Fruit fly (Drosophila melanogaster): Measurements from ENCODE around the gene Lint-O.

Lint-O gene

dm6 chrX:2703693-2704092 lies 5.2 kb downstream of the Lint-O start, which contains the start of gene Ugalt (continued):
- TF ChIP-seq CG32532 (GFP tag; IDR thresholded peaks at IDR 0.05) (peak; percentile 100), z (GFP tag; IDR thresholded peaks at IDR 0.05) (peak; percentile 93), CG2116 (GFP tag; optimal IDR thresholded peaks at IDR 0.05) (peak; percentile 95), row (GFP tag; IDR thresholded peaks at IDR 0.05) (peak; percentile 100), CG15601 (tag; optimal IDR thresholded peaks at IDR 0.05) (peak; percentile 99), Hand (GFP tag; optimal IDR thresholded peaks at IDR 0.05) (peak; percentile 100), ac (GFP tag; optimal IDR thresholded peaks at IDR 0.05) (peak; percentile 99), CG11456 (GFP tag; IDR thresholded peaks at IDR 0.05) (peak; percentile 100), CG17186 (GFP tag; optimal IDR thresholded peaks at IDR 0.05) (peak; percentile 98), Asciz (GFP tag; optimal IDR thresholded peaks at IDR 0.05) (peak; percentile 100), CG3847 (GFP tag; IDR thresholded peaks at IDR 0.05) (peak; percentile 100), Gug (GFP tag; IDR thresholded peaks at IDR 0.05) (peak; percentile 100), CG9215 (GFP tag; IDR thresholded peaks at IDR 0.05) (peak; percentile 100), CG9727 (GFP tag; optimal IDR thresholded peaks at IDR 0.05) (peak; percentile 100), CG7963 (GFP tag; IDR thresholded peaks at IDR 0.05; ENCODE audit: partially characterized antibody) (no peak), Usf (GFP tag; optimal IDR thresholded peaks at IDR 0.05) (peak; percentile 100), prd (optimal IDR thresholded peaks at IDR 0.05) (no peak), prd (GFP tag; IDR thresholded peaks at IDR 0.05) (peak; percentile 100), al (GFP tag; IDR thresholded peaks at IDR 0.05) (peak; percentile 100), twi (tag; optimal IDR thresholded peaks at IDR 0.05) (peak; percentile 100), CG8388 (GFP tag; optimal IDR thresholded peaks at IDR 0.05) (peak; percentile 100), Stat92E (GFP tag; optimal IDR thresholded peaks at IDR 0.05) (peak in 1 of 3 experiments; percentile 99), CG4820 (GFP tag; optimal IDR thresholded peaks at IDR 0.05) (peak; percentile 100), tio (GFP tag; optimal IDR thresholded peaks at IDR 0.05) (peak; percentile 100), CG6689 (GFP tag; IDR thresholded peaks at IDR 0.05) (peak; percentile 100), tap (tag; optimal IDR thresholded peaks at IDR 0.05) (peak; percentile 100), Ssrp (tag; optimal IDR thresholded peaks at IDR 0.05) (peak; percentile 100), luna (GFP tag; optimal IDR thresholded peaks at IDR 0.05) (peak; percentile 100), CG9609 (GFP tag; optimal IDR thresholded peaks at IDR 0.05) (peak; percentile 100), CG3163 (GFP tag; optimal IDR thresholded peaks at IDR 0.05) (peak; percentile 99), stc (GFP tag; IDR thresholded peaks at IDR 0.05) (peak; percentile 100), trh (GFP tag; optimal IDR thresholded peaks at IDR 0.05) (peak; percentile 100), corto (GFP tag; optimal IDR thresholded peaks at IDR 0.05) (peak; percentile 100), Abd-B (GFP tag; optimal IDR thresholded peaks at IDR 0.05) (peak; percentile 100), inv (GFP tag; IDR thresholded peaks at IDR 0.05; ENCODE audit: partially characterized antibody) (peak; percentile 34; the same call in 1 of the 2 replicates), ems (GFP tag; optimal IDR thresholded peaks at IDR 0.05) (peak; percentile 100), CG12071 (GFP tag; optimal IDR thresholded peaks at IDR 0.05) (peak; percentile 100), HLH3B (GFP tag; IDR thresholded peaks at IDR 0.05) (peak; percentile 100), Sox100B (GFP tag; optimal IDR thresholded peaks at IDR 0.05) (peak; percentile 100), CG6854 (GFP tag; optimal IDR thresholded peaks at IDR 0.05) (peak; percentile 100), zf30C (GFP tag; optimal IDR thresholded peaks at IDR 0.05) (peak; percentile 57), CG1024 (GFP tag; IDR thresholded peaks at IDR 0.05) (peak; percentile 100), CG6254 (GFP tag; optimal IDR thresholded peaks at IDR 0.05) (peak; percentile 99), Dll (GFP tag; IDR thresholded peaks at IDR 0.05; ENCODE audit: partially characterized antibody) (0 out of 4 replicates have a peak, but pooled peaks have one; percentile 24), GATAe (GFP tag; conservative IDR thresholded peaks at IDR 0.05) (peak; percentile 100), Xrp1 (GFP tag; IDR thresholded peaks at IDR 0.05) (peak; percentile 100), CG31441 (GFP tag; IDR thresholded peaks at IDR 0.05) (peak; percentile 100), fd64A (GFP tag; optimal IDR thresholded peaks at IDR 0.05) (peak; percentile 100), CG3838 (GFP tag; optimal IDR thresholded peaks at IDR 0.05) (peak; percentile 100), Hmr (GFP tag; optimal IDR thresholded peaks at IDR 0.05) (peak; percentile 100), tx (GFP tag; optimal IDR thresholded peaks at IDR 0.05) (peak; percentile 100)
